Fruit fly (Drosophila melanogaster): ENCODE data around the gene Myc.

Myc gene

dm6 chrX:3399286-3399685 is 26.3 kb downstream of the Myc start (continued):
- TF ChIP-seq Meics (GFP tag; optimal IDR thresholded peaks at IDR 0.05) (peak; percentile 82), CG15073 (GFP tag; optimal IDR thresholded peaks at IDR 0.05) (no peak), HmgZ (tag; optimal IDR thresholded peaks at IDR 0.05) (no peak), Tbp (GFP tag; optimal IDR thresholded peaks at IDR 0.05) (no peak), jumu (GFP tag; optimal IDR thresholded peaks at IDR 0.05) (no peak), bcd (GFP tag; optimal IDR thresholded peaks at IDR 0.05) (peak; percentile 16), CG11247 (GFP tag; IDR thresholded peaks at IDR 0.05) (no peak), CG1233 (GFP tag; optimal IDR thresholded peaks at IDR 0.05) (peak; percentile 31), CG15601 (tag; optimal IDR thresholded peaks at IDR 0.05) (no peak), CG12236 (GFP tag; optimal IDR thresholded peaks at IDR 0.05) (no peak), Mrtf (GFP tag; IDR thresholded peaks at IDR 0.05) (no peak), D19A (tag; optimal IDR thresholded peaks at IDR 0.05) (no peak), CG15011 (GFP tag; optimal IDR thresholded peaks at IDR 0.05) (peak; percentile 13), ssp (GFP tag; IDR thresholded peaks at IDR 0.05) (no peak), Lhr (GFP tag; optimal IDR thresholded peaks at IDR 0.05) (no peak), D19B (GFP tag; optimal IDR thresholded peaks at IDR 0.05) (peak; percentile 39), CG1792 (GFP tag; optimal IDR thresholded peaks at IDR 0.05) (no peak), slbo (GFP tag; IDR thresholded peaks at IDR 0.05) (peak; percentile 69), Ptx1 (GFP tag; IDR thresholded peaks at IDR 0.05) (peak; percentile 35; the same call in 1 of the 2 replicates), Dbx (GFP tag; IDR thresholded peaks at IDR 0.05) (0 out of 3 replicates have a peak, but pooled peaks have one; percentile 39), HHEX (GFP tag; optimal IDR thresholded peaks at IDR 0.05) (peak; percentile 34), GATAe (GFP tag; conservative IDR thresholded peaks at IDR 0.05) (0 out of 2 replicates have a peak, but pooled peaks have one; percentile 13), toy (GFP tag; IDR thresholded peaks at IDR 0.05) (no peak), CG14441 (GFP tag; IDR thresholded peaks at IDR 0.05) (no peak), Pdp1 (GFP tag; optimal IDR thresholded peaks at IDR 0.05) (peak; percentile 26 to 41), CG12744 (GFP tag; optimal IDR thresholded peaks at IDR 0.05) (peak; percentile 3), mld (GFP tag; IDR thresholded peaks at IDR 0.05; ENCODE audit: partially characterized antibody) (no peak), CG8924 (tag; optimal IDR thresholded peaks at IDR 0.05) (no peak), dysf (GFP tag; IDR thresholded peaks at IDR 0.05) (peak; percentile 56; the same call in 2 of the 3 replicates), Max (GFP tag; optimal IDR thresholded peaks at IDR 0.05) (peak; percentile 2), cad (GFP tag; optimal IDR thresholded peaks at IDR 0.05) (no peak), CG12104 (GFP tag; optimal IDR thresholded peaks at IDR 0.05) (peak; percentile 1), p53 (GFP tag; optimal IDR thresholded peaks at IDR 0.05) (no peak), CG12219 (GFP tag; optimal IDR thresholded peaks at IDR 0.05) (no peak), CG6654 (GFP tag; optimal IDR thresholded peaks at IDR 0.05) (no peak), CG14667 (GFP tag; IDR thresholded peaks at IDR 0.05) (no peak), fd96Cb (tag; optimal IDR thresholded peaks at IDR 0.05) (no peak), CG15269 (tag; optimal IDR thresholded peaks at IDR 0.05) (peak; percentile 40), E2f1 (GFP tag; IDR thresholded peaks at IDR 0.05) (no peak), row (GFP tag; IDR thresholded peaks at IDR 0.05) (peak; percentile 75), Neu2 (GFP tag; optimal IDR thresholded peaks at IDR 0.05; ENCODE audit: borderline replicate concordance) (no peak), tap (tag; optimal IDR thresholded peaks at IDR 0.05) (peak; percentile 19), CG10321 (GFP tag; IDR thresholded peaks at IDR 0.05) (no peak), gcm (GFP tag; optimal IDR thresholded peaks at IDR 0.05) (no peak), Lpt (GFP tag; optimal IDR thresholded peaks at IDR 0.05) (no peak), fu2 (GFP tag; optimal IDR thresholded peaks at IDR 0.05) (peak; percentile 9), CG9817 (tag; optimal IDR thresholded peaks at IDR 0.05) (peak; percentile 22), ash1 (GFP tag; optimal IDR thresholded peaks at IDR 0.05) (no peak), stwl (tag; optimal IDR thresholded peaks at IDR 0.05) (no peak), CG30020 (tag; optimal IDR thresholded peaks at IDR 0.05) (no peak), lilli (GFP tag; optimal IDR thresholded peaks at IDR 0.05) (peak; percentile 40), CG31365 (tag; optimal IDR thresholded peaks at IDR 0.05) (no peak)
